Fruit fly (Drosophila melanogaster) whole organism, embryonic: ENCODE results near the gene CG9107.

Experiments used
- Awh ChIP-seq: fragments of 200-800 bp; sonication (Bioruptor generic); IDR thresholded peaks from 2 replicates; pipeline ENCODE4, ENCODE4 v1.3.6; 2022; ENCODE audit warnings: missing biosample characterization, missing genetic modification characterization
- CG10366 ChIP-seq: fragments of 200-800 bp; sonication (Bioruptor generic); IDR thresholded peaks from 2 replicates; pipeline ENCODE4 v1.3.6; 2022; ENCODE audit warnings: missing biosample characterization, missing genetic modification characterization
- CG10462 ChIP-seq: fragments of 200-800 bp; sonication (Bioruptor generic); optimal IDR thresholded peaks from 2 replicates; lab custom pipeline; 2016; ENCODE audit warnings: missing biosample characterization, missing genetic modification characterization
- CG10959 ChIP-seq: fragments of 200-800 bp; sonication (Bioruptor generic); IDR thresholded peaks from 2 replicates; pipeline ENCODE4 v1.3.6; 2022; ENCODE audit warnings: missing biosample characterization, missing genetic modification characterization
- CG12155 ChIP-seq: fragments of 200-800 bp; sonication (Bioruptor generic); optimal IDR thresholded peaks from 3 replicates; lab custom pipeline; 2016; ENCODE audit warnings: missing biosample characterization, missing genetic modification characterization
- CG14014 ChIP-seq: fragments of 200-800 bp; sonication (Bioruptor generic); IDR thresholded peaks from 2 replicates; pipeline ENCODE4 v1.3.6; 2022; ENCODE audit warnings: missing biosample characterization, missing genetic modification characterization
- CG15601 ChIP-seq: fragments of 200-800 bp; sonication (Bioruptor generic); optimal IDR thresholded peaks from 3 replicates; lab custom pipeline; 2019; ENCODE audit warnings: missing biosample characterization, mild to moderate bottlenecking, missing genetic modification characterization, moderate library complexity
- CG15696 ChIP-seq: fragments of 200-800 bp; sonication (Bioruptor generic); optimal IDR thresholded peaks from 2 replicates; lab custom pipeline; 2019; ENCODE audit warnings: missing biosample characterization, mild to moderate bottlenecking, missing genetic modification characterization, moderate library complexity
- CG16815 ChIP-seq: fragments of 200-800 bp; sonication (Bioruptor generic); optimal IDR thresholded peaks from 3 replicates; lab custom pipeline; 2017; ENCODE audit warnings: missing biosample characterization, mild to moderate bottlenecking, missing genetic modification characterization
- CG16863 ChIP-seq: fragments of 200-800 bp; sonication (Bioruptor generic); optimal IDR thresholded peaks from 3 replicates; lab custom pipeline; 2016; ENCODE audit warnings: missing biosample characterization, missing genetic modification characterization
- CG17385 ChIP-seq: fragments of 200-800 bp; sonication (Bioruptor generic); optimal IDR thresholded peaks from 3 replicates; lab custom pipeline; 2018; ENCODE audit warnings: missing biosample characterization, mild to moderate bottlenecking, missing genetic modification characterization
- CG18011 ChIP-seq: fragments of 200-800 bp; sonication (Bioruptor generic); optimal IDR thresholded peaks from 2 replicates; lab custom pipeline; 2017; ENCODE audit warnings: missing biosample characterization, missing genetic modification characterization, mild to moderate bottlenecking, moderate library complexity, missing genotype
- CG2116 ChIP-seq: fragments of 200-800 bp; sonication (Bioruptor generic); optimal IDR thresholded peaks from 3 replicates; lab custom pipeline; 2018; ENCODE audit warnings: missing biosample characterization, mild to moderate bottlenecking, missing genetic modification characterization
- CG3065 ChIP-seq: fragments of 200-800 bp; sonication (Bioruptor generic); optimal IDR thresholded peaks from 2 replicates; lab custom pipeline; 2016; ENCODE audit warnings: missing biosample characterization, missing genetic modification characterization
- CG3995 ChIP-seq: fragments of 200-800 bp; sonication (Bioruptor generic); optimal IDR thresholded peaks from 3 replicates; lab custom pipeline; 2016; ENCODE audit warnings: missing biosample characterization, missing genetic modification characterization
- CG4404 ChIP-seq: fragments of 200-800 bp; sonication (Bioruptor generic); IDR thresholded peaks from 2 replicates; pipeline ENCODE4 v1.3.6; 2022; ENCODE audit warnings: missing biosample characterization, missing genetic modification characterization
- CG7786 ChIP-seq: fragments of 200-800 bp; sonication (Bioruptor generic); optimal IDR thresholded peaks from 2 replicates; lab custom pipeline; 2016; ENCODE audit warnings: missing biosample characterization, missing genetic modification characterization
- CG7928 ChIP-seq: fragments of 200-800 bp; sonication (Bioruptor generic); optimal IDR thresholded peaks from 2 replicates; lab custom pipeline; 2017; ENCODE audit warnings: missing biosample characterization, mild to moderate bottlenecking, missing genetic modification characterization
- CG7963 ChIP-seq: fragments of 200-800 bp; sonication (Bioruptor generic); IDR thresholded peaks from 3 replicates; pipeline ENCODE4 v1.3.6; 2022; ENCODE audit warnings: missing biosample characterization, missing genetic modification characterization; ENCODE audit not compliant: partially characterized antibody
- CG9876 ChIP-seq: fragments of 200-800 bp; sonication (Bioruptor generic); optimal IDR thresholded peaks from 2 replicates; lab custom pipeline; 2016; ENCODE audit warnings: missing biosample characterization, missing genetic modification characterization
- Chrac-16 ChIP-seq: fragments of 200-800 bp; sonication (Bioruptor generic); optimal IDR thresholded peaks from 3 replicates; lab custom pipeline; 2016; ENCODE audit warnings: missing biosample characterization, missing genetic modification characterization
- CoRest ChIP-seq: fragments of 200-800 bp; sonication (Bioruptor generic); optimal IDR thresholded peaks from 3 replicates; lab custom pipeline; 2018; ENCODE audit warnings: missing biosample characterization, mild to moderate bottlenecking, missing genetic modification characterization, moderate library complexity
- Fer1 ChIP-seq: fragments of 200-800 bp; sonication (Bioruptor generic); optimal IDR thresholded peaks from 2 replicates; lab custom pipeline; 2017; ENCODE audit warnings: missing biosample characterization, mild to moderate bottlenecking, missing genetic modification characterization
- Gsc ChIP-seq: fragments of 200-800 bp; sonication (Bioruptor generic); IDR thresholded peaks from 2 replicates; pipeline ENCODE4 v1.3.6; 2022; ENCODE audit warnings: missing biosample characterization, missing genetic modification characterization
- HLH4C ChIP-seq: fragments of 200-800 bp; sonication (Bioruptor generic); IDR thresholded peaks from 3 replicates; pipeline ENCODE4 v1.3.6; 2022; ENCODE audit warnings: missing biosample characterization, missing genetic modification characterization; ENCODE audit not compliant: partially characterized antibody
- HmgD ChIP-seq: fragments of 200-800 bp; sonication (Bioruptor generic); optimal IDR thresholded peaks from 3 replicates; lab custom pipeline; 2016; ENCODE audit warnings: missing biosample characterization, missing genetic modification characterization
- Hmr ChIP-seq: fragments of 200-800 bp; sonication (Bioruptor generic); optimal IDR thresholded peaks from 3 replicates; lab custom pipeline; 2017; ENCODE audit warnings: mild to moderate bottlenecking, missing biosample characterization, missing genetic modification reagents, missing genetic modification characterization
- Med ChIP-seq: fragments of 200-800 bp; sonication (Bioruptor generic); peaks from one replicate; lab custom pipeline; 2016; ENCODE audit warnings: missing biosample characterization, missing genetic modification characterization, mild to moderate bottlenecking, inconsistent platforms, moderate library complexity
- Mrtf ChIP-seq: fragments of 200-800 bp; sonication (Bioruptor generic); IDR thresholded peaks from 3 replicates; pipeline ENCODE4 v1.3.6; 2022; ENCODE audit warnings: missing biosample characterization, missing genetic modification characterization
- Vsx1 ChIP-seq: fragments of 200-800 bp; sonication (Bioruptor generic); optimal IDR thresholded peaks from 2 replicates; lab custom pipeline; 2017; ENCODE audit warnings: missing biosample characterization, mild to moderate bottlenecking, missing genetic modification characterization, missing genetic modification reagents
- ab ChIP-seq: fragments of 200-800 bp; sonication (Bioruptor generic); optimal IDR thresholded peaks from 2 replicates; lab custom pipeline; 2016; ENCODE audit warnings: missing biosample characterization, missing genetic modification characterization
- al ChIP-seq: fragments of 200-800 bp; sonication (Bioruptor generic); IDR thresholded peaks from 2 replicates; pipeline ENCODE4 v1.3.6; 2022; ENCODE audit warnings: missing biosample characterization, missing genetic modification characterization
- az2 ChIP-seq: fragments of 200-800 bp; sonication (Bioruptor generic); optimal IDR thresholded peaks from 3 replicates; lab custom pipeline; 2016; ENCODE audit warnings: missing biosample characterization, missing genetic modification characterization
- bbx ChIP-seq: fragments of 200-800 bp; sonication (Bioruptor generic); IDR thresholded peaks from 2 replicates; pipeline ENCODE4 v1.3.6; 2022; ENCODE audit warnings: missing biosample characterization, missing genetic modification characterization; ENCODE audit not compliant: partially characterized antibody
- chinmo ChIP-seq: fragments of 200-800 bp; sonication (Bioruptor generic); IDR thresholded peaks from 4 replicates; pipeline ENCODE4 v1.3.6; 2022; ENCODE audit warnings: missing biosample characterization, missing genetic modification characterization; ENCODE audit not compliant: partially characterized antibody
- ci ChIP-seq: fragments of 200-800 bp; sonication (Bioruptor generic); IDR thresholded peaks from 3 replicates; pipeline ENCODE4 v1.3.6; 2022; ENCODE audit warnings: missing biosample characterization, missing genetic modification characterization
- crp ChIP-seq, 2 experiments: fragments of 200-800 bp; sonication (Bioruptor generic); optimal IDR thresholded peaks; 2 replicates in 1 of 2; 3 replicates in 1 of 2; lab custom pipeline; 2017; ENCODE audit warnings: missing biosample characterization in 2 of 2, missing genetic modification characterization in 2 of 2, mild to moderate bottlenecking in 1 of 2, moderate library complexity in 1 of 2
- fd102C ChIP-seq: fragments of 200-800 bp; sonication (Bioruptor generic); optimal IDR thresholded peaks from 2 replicates; lab custom pipeline; 2018; ENCODE audit warnings: missing biosample characterization, mild to moderate bottlenecking, missing genetic modification characterization, moderate library complexity
- gfzf ChIP-seq: fragments of 200-800 bp; sonication (Bioruptor generic); optimal IDR thresholded peaks from 2 replicates; lab custom pipeline; 2016; ENCODE audit warnings: missing biosample characterization, mild to moderate bottlenecking, missing genetic modification characterization, moderate library complexity
- gt ChIP-seq: fragments of 200-800 bp; sonication (Bioruptor generic); IDR thresholded peaks from 2 replicates; pipeline ENCODE4 v1.3.6; 2022; ENCODE audit warnings: missing biosample characterization, missing genetic modification characterization
- lab ChIP-seq: fragments of 200-800 bp; sonication (Bioruptor generic); optimal IDR thresholded peaks from 3 replicates; lab custom pipeline; 2017; ENCODE audit warnings: missing biosample characterization, missing genetic modification characterization, mild to moderate bottlenecking, moderate library complexity, missing genetic modification reagents
- nerfin-1 ChIP-seq: fragments of 200-800 bp; sonication (Bioruptor generic); optimal IDR thresholded peaks from 3 replicates; lab custom pipeline; 2019; ENCODE audit warnings: missing biosample characterization, mild to moderate bottlenecking, missing genetic modification characterization, moderate library complexity
- pum ChIP-seq: fragments of 200-800 bp; sonication (Bioruptor generic); optimal IDR thresholded peaks from 2 replicates; lab custom pipeline; 2016; ENCODE audit warnings: missing biosample characterization, missing genetic modification characterization
- rib ChIP-seq: fragments of 200-800 bp; sonication (Bioruptor generic); IDR thresholded peaks from 2 replicates; pipeline ENCODE4 v1.3.6; 2022; ENCODE audit warnings: missing biosample characterization, missing genetic modification characterization
- slbo ChIP-seq: fragments of 200-800 bp; sonication (Bioruptor generic); IDR thresholded peaks from 2 replicates; pipeline ENCODE4 v1.3.6; 2022; ENCODE audit warnings: missing biosample characterization, missing genetic modification characterization
- stc ChIP-seq: fragments of 200-800 bp; sonication (Bioruptor generic); IDR thresholded peaks from 2 replicates; pipeline ENCODE4 v1.3.6; 2022; ENCODE audit warnings: missing biosample characterization, missing genetic modification characterization
- ttk ChIP-seq: fragments of 200-800 bp; sonication (Bioruptor generic); IDR thresholded peaks from 2 replicates; pipeline ENCODE4 v2.1.2; 2022; ENCODE audit warnings: missing biosample characterization, missing genetic modification characterization
- usp ChIP-seq: fragments of >200 bp; optimal IDR thresholded peaks from 2 replicates; lab custom pipeline; 2017; ENCODE audit warnings: missing biosample characterization, missing genetic modification characterization
- vfl ChIP-seq: fragments of 200-800 bp; sonication (Bioruptor generic); optimal IDR thresholded peaks from 2 replicates; lab custom pipeline; 2016; ENCODE audit warnings: missing biosample characterization, missing genetic modification characterization
- yki ChIP-seq: fragments of >200 bp; optimal IDR thresholded peaks from 3 replicates; lab custom pipeline; 2018

Gene CG9107

DNA sequence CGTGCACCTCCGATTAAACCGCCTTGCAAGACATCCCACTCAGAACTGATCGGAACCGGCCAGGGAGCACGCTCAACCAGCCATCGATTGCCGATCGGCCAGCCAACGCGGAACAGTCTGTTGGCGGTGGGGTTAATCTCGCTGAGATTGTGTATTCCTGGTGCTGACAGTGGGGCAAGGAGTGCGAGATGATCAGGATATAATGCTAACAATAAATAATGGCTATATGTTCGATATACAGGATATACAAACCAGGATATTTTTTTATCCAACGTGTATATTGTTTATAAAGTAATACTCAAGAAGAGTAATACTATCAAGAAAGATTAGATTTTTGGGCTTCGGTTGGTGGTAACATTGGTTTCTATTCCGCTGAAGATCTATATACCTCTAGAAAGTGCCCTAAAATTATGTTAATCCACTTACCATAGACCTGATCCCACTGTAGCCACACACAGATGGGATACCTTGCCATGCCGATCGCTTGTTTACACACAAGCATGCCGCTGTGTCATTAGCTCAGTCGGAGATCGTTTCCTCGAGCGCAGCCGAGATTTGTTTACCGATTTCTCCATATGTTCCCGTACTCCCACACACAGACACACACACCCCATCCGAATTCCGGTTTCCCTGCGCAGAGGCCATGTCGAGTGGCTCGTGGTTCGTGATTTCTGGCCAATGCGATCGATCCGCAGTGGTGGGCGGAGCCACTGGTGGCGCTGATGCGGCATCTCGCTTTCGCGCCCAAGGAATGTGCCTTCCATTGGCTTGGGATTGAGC lies 4.8 kb downstream of the CG9107 start, which contains the start of gene H2.0 (continued):
- TF ChIP-seq rib (GFP tag; lab: Robert Waterston, UW): no peak
- TF ChIP-seq slbo (GFP tag; lab: Robert Waterston, UW): no peak
- TF ChIP-seq gt (GFP tag; lab: Robert Waterston, UW): no peak
- TF ChIP-seq nerfin-1 (tag; lab: Kevin White, UChicago): no peak
- no peak for TF ChIP-seq CG2116 (GFP tag; lab: Kevin White, UChicago)
- no peak for TF ChIP-seq Fer1 (GFP tag; lab: Kevin White, UChicago)
- no peak for TF ChIP-seq crp (GFP tag; optimal IDR thresholded peaks at IDR 0.05; lab: Kevin White, UChicago)
- TF ChIP-seq Vsx1 (GFP tag; lab: Kevin White, UChicago): peak; percentile 50
- peak; percentile 1 for TF ChIP-seq Hmr (GFP tag; lab: Kevin White, UChicago)
- TF ChIP-seq HLH4C (GFP tag; lab: Robert Waterston, UW): no peak
- TF ChIP-seq Med (GFP tag; lab: Kevin White, UChicago): peak; percentile 26
- TF ChIP-seq ci (GFP tag; lab: Robert Waterston, UW): peak; percentile 40; the same call in 1 of the 3 replicates
- no peak for TF ChIP-seq CG3065 (GFP tag; lab: Kevin White, UChicago)
- peak; percentile 60 for TF ChIP-seq CG4404 (GFP tag; lab: Robert Waterston, UW)
- no peak for TF ChIP-seq CG3995
- TF ChIP-seq CG17385 (GFP tag; lab: Kevin White, UChicago): peak; percentile 8
- no peak for TF ChIP-seq CG9876
- no peak for TF ChIP-seq CG7786 (GFP tag; lab: Kevin White, UChicago)
- TF ChIP-seq CG18011 (GFP tag; lab: Kevin White, UChicago): no peak
- peak; percentile 27 for TF ChIP-seq az2 (GFP tag; lab: Kevin White, UChicago)
- no peak for TF ChIP-seq yki
- TF ChIP-seq lab (GFP tag; lab: Kevin White, UChicago): peak; percentile 27
- TF ChIP-seq Awh (GFP tag; lab: Robert Waterston, UW): peak; percentile 53
- no peak for TF ChIP-seq CG14014
- TF ChIP-seq ttk (GFP tag; lab: Robert Waterston, UW): no peak
- TF ChIP-seq Gsc (GFP tag; lab: Robert Waterston, UW): no peak
- peak; percentile 69 for TF ChIP-seq CG15696
- TF ChIP-seq al (GFP tag; lab: Robert Waterston, UW): no peak
- TF ChIP-seq stc: no peak
- TF ChIP-seq CG7963 (GFP tag; lab: Robert Waterston, UW): no peak
- TF ChIP-seq CG10959 (GFP tag; lab: Robert Waterston, UW): no peak
- TF ChIP-seq CG10462 (GFP tag; lab: Kevin White, UChicago): no peak
- no peak for TF ChIP-seq CG10366
- TF ChIP-seq chinmo (GFP tag; lab: Robert Waterston, UW): no peak
- no peak for TF ChIP-seq Mrtf (GFP tag; lab: Robert Waterston, UW)
- no peak for TF ChIP-seq HmgD (GFP tag; lab: Kevin White, UChicago)
- TF ChIP-seq CG16815 (GFP tag; lab: Kevin White, UChicago): peak; percentile 44
- no peak for TF ChIP-seq usp (GFP tag; lab: Kevin White, UChicago)
- TF ChIP-seq bbx (GFP tag; lab: Robert Waterston, UW): no peak
- no peak for TF ChIP-seq vfl (GFP tag; lab: Kevin White, UChicago)
- TF ChIP-seq CG16863 (GFP tag; lab: Kevin White, UChicago): peak; percentile 13
- no peak for TF ChIP-seq ab (GFP tag; lab: Kevin White, UChicago)
- TF ChIP-seq CoRest (tag; lab: Kevin White, UChicago): peak; percentile 38
- no peak for TF ChIP-seq gfzf
- peak; percentile 18 for TF ChIP-seq Chrac-16 (GFP tag; lab: Kevin White, UChicago)
- TF ChIP-seq CG7928 (GFP tag; lab: Kevin White, UChicago): no peak
- peak; percentile 36 for TF ChIP-seq CG15601 (tag; lab: Kevin White, UChicago)
- TF ChIP-seq fd102C: peak; percentile 3
- TF ChIP-seq pum: no peak
- TF ChIP-seq CG12155 (GFP tag; lab: Kevin White, UChicago): no peak
